Worm (Caenorhabditis elegans): ENCODE results near the gene str-71.

- no peak for TF ChIP-seq F22D6.2 (tag; optimal IDR thresholded peaks at IDR 0.05)
- TF ChIP-seq pbrm-1 (GFP tag; IDR thresholded peaks at IDR 0.05) = no peak
These were observed 46.4 kb downstream of the str-71 start, which contains the start of gene srbc-63 for ce11 chrV:15412625-15413024.

Measured in whole organism, young adult.